Fruit fly (Drosophila melanogaster) Kc167 (cell line): ENCODE measurements around the gene Catsup.

Experiments
- Myc ChIP-seq: fragments of >200 bp; optimal IDR thresholded peaks from 2 replicates; lab custom pipeline; 2017; ENCODE audit warnings: missing external identifiers
- Sin3A ChIP-seq: fragments of >200 bp; optimal IDR thresholded peaks from 2 replicates; lab custom pipeline; 2018; ENCODE audit warnings: missing external identifiers
- h ChIP-seq: fragments of >200 bp; optimal IDR thresholded peaks from 3 replicates; lab custom pipeline; 2018; ENCODE audit warnings: missing external identifiers
- insv ChIP-seq: fragments of >200 bp; optimal IDR thresholded peaks from 3 replicates; lab custom pipeline; 2018; ENCODE audit warnings: missing external identifiers
- psq ChIP-seq: fragments of >200 bp; optimal IDR thresholded peaks from 2 replicates; lab custom pipeline; 2017; ENCODE audit warnings: missing external identifiers
- ttk ChIP-seq: sonication (Bioruptor generic); optimal IDR thresholded peaks from 2 replicates; lab custom pipeline; 2017; ENCODE audit warnings: missing external identifiers

Gene Catsup

dm6 chr2L:19024744-19025059 lies 17.0 kb upstream of the Catsup start:
- TF ChIP-seq psq (no peak), ttk (no peak), insv (lab: Kevin White, UChicago) (no peak), Sin3A (lab: Kevin White, UChicago) (no peak), h (lab: Kevin White, UChicago) (no peak), Myc (lab: Kevin White, UChicago) (no peak)

- TF ChIP-seq Myc (lab: Kevin White, UChicago), result no peak
- no peak for TF ChIP-seq Sin3A (lab: Kevin White, UChicago)
- TF ChIP-seq ttk, result no peak
- no peak for TF ChIP-seq h (lab: Kevin White, UChicago)
- no peak for TF ChIP-seq psq
- TF ChIP-seq insv (lab: Kevin White, UChicago), result no peak
Observed at dm6 chr2L:19026491-19027197, 15.0 kb upstream of the Catsup start.

dm6 chr2L:19027246-19027886 lies 14.3 kb upstream of the Catsup start, which contains the start of gene Sidpn:
Gene Sidpn, plus strand, starts transcription at chr2L:19027710.
- TF ChIP-seq Sin3A (lab: Kevin White, UChicago) (no peak), h (lab: Kevin White, UChicago) (no peak), psq (no peak), Myc (lab: Kevin White, UChicago) (no peak), insv (lab: Kevin White, UChicago) (no peak), ttk (no peak)

dm6 chr2L:19033288-19033687 lies 8.4 kb upstream of the Catsup start, which contains the start of gene hook:
Gene hook, minus strand, starts transcription at chr2L:19033498.
- no peak for TF ChIP-seq Myc (lab: Kevin White, UChicago)
- no peak for TF ChIP-seq h (lab: Kevin White, UChicago)
- no peak for TF ChIP-seq psq
- no peak for TF ChIP-seq Sin3A (lab: Kevin White, UChicago)
- TF ChIP-seq ttk, result no peak
- TF ChIP-seq insv (lab: Kevin White, UChicago), result no peak

- TF ChIP-seq insv (lab: Kevin White, UChicago) (no peak), Myc (lab: Kevin White, UChicago) (no peak), psq (no peak), h (lab: Kevin White, UChicago) (no peak), Sin3A (lab: Kevin White, UChicago) (no peak), ttk (no peak)
Observed at dm6 chr2L:19034213-19034929, 7.3 kb upstream of the Catsup start, which contains the start of the genes mib2 and CG31800. Gene mib2, plus strand, starts transcription at chr2L:19034444. Gene CG31800, minus strand, starts transcription at chr2L:19034576.

dm6 chr2L:19035013-19035412 lies 6.6 kb upstream of the Catsup start:
- TF ChIP-seq insv (lab: Kevin White, UChicago), result no peak
- no peak for TF ChIP-seq Sin3A (lab: Kevin White, UChicago)

dm6 chr2L:19036105-19036714 lies 5.5 kb upstream of the Catsup start:
- TF ChIP-seq Sin3A (lab: Kevin White, UChicago) (no peak), psq (no peak), insv (lab: Kevin White, UChicago) (no peak), h (lab: Kevin White, UChicago) (no peak), Myc (lab: Kevin White, UChicago) (no peak), ttk (no peak)

dm6 chr2L:19037011-19037410 lies 4.7 kb upstream of the Catsup start:
- TF ChIP-seq psq (no peak), h (lab: Kevin White, UChicago) (no peak), Sin3A (lab: Kevin White, UChicago) (no peak), Myc (lab: Kevin White, UChicago) (no peak), insv (lab: Kevin White, UChicago) (no peak), ttk (no peak)

dm6 chr2L:19037455-19037854 lies 4.2 kb upstream of the Catsup start:
- TF ChIP-seq psq (no peak), h (lab: Kevin White, UChicago) (no peak), insv (lab: Kevin White, UChicago) (no peak), Sin3A (lab: Kevin White, UChicago) (no peak), Myc (lab: Kevin White, UChicago) (no peak), ttk (no peak)

dm6 chr2L:19045111-19045560 lies 3.5 kb downstream of the Catsup start, which contains the start of the genes Ttc19 and Acn:
Gene Ttc19, minus strand, starts transcription at chr2L:19045148.
Gene Acn, plus strand, starts transcription at chr2L:19045355.
- TF ChIP-seq Myc (lab: Kevin White, UChicago) (no peak), insv (lab: Kevin White, UChicago) (no peak), ttk (no peak), h (lab: Kevin White, UChicago) (no peak), psq (no peak), Sin3A (lab: Kevin White, UChicago) (no peak)

dm6 chr2L:19048912-19049311 lies 7.2 kb downstream of the Catsup start, which contains the start of gene CG10470:
Gene CG10470, plus strand, starts transcription at chr2L:19049076.
- no peak for TF ChIP-seq Sin3A (lab: Kevin White, UChicago)
- no peak for TF ChIP-seq insv (lab: Kevin White, UChicago)
- no peak for TF ChIP-seq h (lab: Kevin White, UChicago)
- TF ChIP-seq ttk, result no peak
- no peak for TF ChIP-seq psq
- no peak for TF ChIP-seq Myc (lab: Kevin White, UChicago)
